Fruit fly (Drosophila melanogaster) whole organism, embryonic: ENCODE measurements around the gene Fibp.

Source experiments
- Abd-B ChIP-seq: fragments of 200-800 bp; sonication (Bioruptor generic); optimal IDR thresholded peaks from 2 replicates; lab custom pipeline; 2018; ENCODE audit warnings: missing biosample characterization, mild to moderate bottlenecking, missing genetic modification characterization, moderate library complexity
- CG10209 ChIP-seq: fragments of 200-800 bp; sonication (Bioruptor generic); optimal IDR thresholded peaks from 3 replicates; lab custom pipeline; 2017; ENCODE audit warnings: missing biosample characterization, mild to moderate bottlenecking, missing genetic modification characterization, missing genetic modification reagents
- CG10267 ChIP-seq: fragments of 200-800 bp; sonication (Bioruptor generic); optimal IDR thresholded peaks from 2 replicates; lab custom pipeline; 2018; ENCODE audit warnings: missing biosample characterization, mild to moderate bottlenecking, missing genetic modification characterization, moderate library complexity
- CG11456 ChIP-seq: fragments of 200-800 bp; sonication (Bioruptor generic); IDR thresholded peaks from 3 replicates; pipeline ENCODE4 v1.3.6; 2022; ENCODE audit warnings: missing biosample characterization, missing genetic modification characterization
- CG14441 ChIP-seq: fragments of 200-800 bp; sonication (Bioruptor generic); IDR thresholded peaks from 2 replicates; pipeline ENCODE4 v1.3.6; 2022; ENCODE audit warnings: missing biosample characterization, missing genetic modification characterization
- CG34224 ChIP-seq: fragments of 200-800 bp; sonication (Bioruptor generic); IDR thresholded peaks from 3 replicates; pipeline ENCODE4 v1.3.6; 2022; ENCODE audit warnings: missing biosample characterization, missing genetic modification characterization; ENCODE audit not compliant: partially characterized antibody
- CG3838 ChIP-seq: fragments of 200-800 bp; sonication (Bioruptor generic); optimal IDR thresholded peaks from 3 replicates; lab custom pipeline; 2016; ENCODE audit warnings: missing biosample characterization, missing genetic modification characterization
- CG3995 ChIP-seq: fragments of 200-800 bp; sonication (Bioruptor generic); optimal IDR thresholded peaks from 3 replicates; lab custom pipeline; 2016; ENCODE audit warnings: missing biosample characterization, missing genetic modification characterization
- CG4617 ChIP-seq: fragments of 200-800 bp; sonication (Bioruptor generic); optimal IDR thresholded peaks from 3 replicates; lab custom pipeline; 2016; ENCODE audit warnings: missing biosample characterization, missing genetic modification characterization, borderline replicate concordance
- CG7928 ChIP-seq: fragments of 200-800 bp; sonication (Bioruptor generic); optimal IDR thresholded peaks from 2 replicates; lab custom pipeline; 2017; ENCODE audit warnings: missing biosample characterization, mild to moderate bottlenecking, missing genetic modification characterization
- CG8089 ChIP-seq: fragments of 200-800 bp; sonication (Bioruptor generic); optimal IDR thresholded peaks from 3 replicates; lab custom pipeline; 2016; ENCODE audit warnings: missing biosample characterization, missing genetic modification characterization
- CG8765 ChIP-seq: fragments of 200-800 bp; sonication (Bioruptor generic); IDR thresholded peaks from 2 replicates; pipeline ENCODE4 v1.3.6; 2022; ENCODE audit warnings: missing biosample characterization, missing genetic modification characterization
- CG8924 ChIP-seq: fragments of 200-800 bp; optimal IDR thresholded peaks from 3 replicates; lab custom pipeline; 2019; ENCODE audit warnings: missing biosample characterization, mild to moderate bottlenecking, missing genetic modification characterization, moderate library complexity
- CG9797 ChIP-seq: fragments of 200-800 bp; sonication (Bioruptor generic); optimal IDR thresholded peaks from 3 replicates; lab custom pipeline; 2018; ENCODE audit warnings: missing biosample characterization, mild to moderate bottlenecking, missing genetic modification characterization
- CkIIα-i1 ChIP-seq: fragments of 200-800 bp; sonication (Bioruptor generic); IDR thresholded peaks from 2 replicates; pipeline ENCODE4 v1.3.6; 2022; ENCODE audit warnings: missing biosample characterization, missing genetic modification characterization
- Dad ChIP-seq: fragments of 200-800 bp; sonication (Bioruptor generic); optimal IDR thresholded peaks from 3 replicates; lab custom pipeline; 2016; ENCODE audit warnings: missing biosample characterization, missing genetic modification characterization
- Dek ChIP-seq: fragments of 200-800 bp; sonication (Bioruptor generic); optimal IDR thresholded peaks from 3 replicates; lab custom pipeline; 2019; ENCODE audit warnings: missing biosample characterization, mild to moderate bottlenecking, missing genetic modification characterization, moderate library complexity
- Ets97D ChIP-seq: fragments of 200-800 bp; sonication (Bioruptor generic); optimal IDR thresholded peaks from 3 replicates; lab custom pipeline; 2016; ENCODE audit warnings: missing biosample characterization, missing genetic modification characterization
- Hmr ChIP-seq: fragments of 200-800 bp; sonication (Bioruptor generic); optimal IDR thresholded peaks from 3 replicates; lab custom pipeline; 2017; ENCODE audit warnings: mild to moderate bottlenecking, missing biosample characterization, missing genetic modification reagents, missing genetic modification characterization
- Hr39 ChIP-seq: fragments of >200 bp; optimal IDR thresholded peaks from 2 replicates; lab custom pipeline; 2017
- Hsf ChIP-seq: fragments of 200-800 bp; sonication (Bioruptor generic); optimal IDR thresholded peaks from 3 replicates; lab custom pipeline; 2016; ENCODE audit warnings: missing biosample characterization, missing genetic modification characterization
- Jarid2 ChIP-seq: fragments of 200-800 bp; sonication (Bioruptor generic); optimal IDR thresholded peaks from 3 replicates; lab custom pipeline; 2017; ENCODE audit warnings: mild to moderate bottlenecking, missing biosample characterization, missing genetic modification reagents, missing genetic modification characterization
- MBD-R2 ChIP-seq: fragments of 200-800 bp; sonication (Bioruptor generic); IDR thresholded peaks from 2 replicates; pipeline ENCODE4 v1.3.6; 2022; ENCODE audit warnings: missing biosample characterization, missing genetic modification characterization
- Nf-YC ChIP-seq: fragments of 200-800 bp; optimal IDR thresholded peaks from 3 replicates; lab custom pipeline; 2019; ENCODE audit warnings: missing biosample characterization, mild to moderate bottlenecking, missing genetic modification characterization, moderate library complexity
- Side ChIP-seq: fragments of 200-800 bp; sonication (Bioruptor generic); optimal IDR thresholded peaks from 2 replicates; lab custom pipeline; 2016; ENCODE audit warnings: missing biosample characterization, missing genetic modification characterization
- Sin3A ChIP-seq: fragments of >200 bp; optimal IDR thresholded peaks from 2 replicates; lab custom pipeline; 2018
- Ssrp ChIP-seq: fragments of 200-800 bp; sonication (Bioruptor generic); optimal IDR thresholded peaks from 2 replicates; lab custom pipeline; 2018; ENCODE audit warnings: missing biosample characterization, mild to moderate bottlenecking, missing genetic modification characterization, moderate library complexity
- Trl ChIP-seq, 3 experiments: fragments of >200 bp in 2 of 3; fragments of 200-800 bp in 1 of 3; sonication (Bioruptor generic) in 1 of 3; optimal IDR thresholded peaks; 2 replicates in 1 of 3; 3 replicates in 2 of 3; lab custom pipeline; 2016 to 2017; ENCODE audit warnings: missing biosample characterization in 1 of 3, missing genetic modification characterization in 1 of 3
- abd-A ChIP-seq: fragments of 200-800 bp; sonication (Bioruptor generic); optimal IDR thresholded peaks from 3 replicates; lab custom pipeline; 2019; ENCODE audit warnings: missing biosample characterization, mild to moderate bottlenecking, missing genetic modification characterization, moderate library complexity
- bbx ChIP-seq: fragments of 200-800 bp; sonication (Bioruptor generic); IDR thresholded peaks from 2 replicates; pipeline ENCODE4 v1.3.6; 2022; ENCODE audit warnings: missing biosample characterization, missing genetic modification characterization; ENCODE audit not compliant: partially characterized antibody
- caup ChIP-seq: fragments of 200-800 bp; sonication (Bioruptor generic); optimal IDR thresholded peaks from 3 replicates; lab custom pipeline; 2017; ENCODE audit warnings: missing biosample characterization, mild to moderate bottlenecking, missing genetic modification characterization, moderate library complexity; ENCODE audit not compliant: severe bottlenecking
- dmrt99B ChIP-seq: fragments of 200-800 bp; sonication (Bioruptor generic); optimal IDR thresholded peaks from 2 replicates; lab custom pipeline; 2018; ENCODE audit warnings: missing biosample characterization, mild to moderate bottlenecking, missing genetic modification characterization, moderate library complexity
- dpn ChIP-seq, 2 experiments: fragments of 200-800 bp; sonication (Bioruptor generic); optimal IDR thresholded peaks; 3 replicates each; lab custom pipeline; 2016; ENCODE audit warnings: missing biosample characterization in 2 of 2, missing genetic modification characterization in 2 of 2
- exex ChIP-seq: fragments of 200-800 bp; sonication (Bioruptor generic); optimal IDR thresholded peaks from 4 replicates; lab custom pipeline; 2018; ENCODE audit warnings: missing biosample characterization, mild to moderate bottlenecking, missing genetic modification characterization, moderate library complexity
- grau ChIP-seq: fragments of 200-800 bp; optimal IDR thresholded peaks from 3 replicates; lab custom pipeline; 2019; ENCODE audit warnings: missing biosample characterization, mild to moderate bottlenecking, missing genetic modification characterization, moderate library complexity
- gro ChIP-seq: fragments of 200-800 bp; sonication (Bioruptor generic); optimal IDR thresholded peaks from 2 replicates; lab custom pipeline; 2016; ENCODE audit warnings: missing biosample characterization, missing genetic modification characterization
- her ChIP-seq: fragments of 200-800 bp; sonication (Bioruptor generic); optimal IDR thresholded peaks from 2 replicates; lab custom pipeline; 2016; ENCODE audit warnings: missing biosample characterization, missing genetic modification characterization
- inv ChIP-seq: fragments of 200-800 bp; sonication (Bioruptor generic); IDR thresholded peaks from 2 replicates; pipeline ENCODE4 v1.3.6; 2022; ENCODE audit warnings: missing biosample characterization, missing genetic modification characterization; ENCODE audit not compliant: partially characterized antibody
- klu ChIP-seq: fragments of 200-800 bp; sonication (Bioruptor generic); IDR thresholded peaks from 2 replicates; pipeline ENCODE4 v1.3.6; 2022; ENCODE audit warnings: missing biosample characterization, missing genetic modification characterization
- knrl ChIP-seq: fragments of 200-800 bp; sonication (Bioruptor generic); IDR thresholded peaks from 3 replicates; pipeline ENCODE4 v1.3.6; 2022; ENCODE audit warnings: missing biosample characterization, missing genetic modification characterization; ENCODE audit not compliant: partially characterized antibody
- mld ChIP-seq: fragments of 200-800 bp; sonication (Bioruptor generic); IDR thresholded peaks from 3 replicates; pipeline ENCODE4 v1.3.6; 2022; ENCODE audit warnings: missing biosample characterization, missing genetic modification characterization; ENCODE audit not compliant: partially characterized antibody
- nmo ChIP-seq: fragments of 200-800 bp; sonication (Bioruptor generic); optimal IDR thresholded peaks from 2 replicates; lab custom pipeline; 2018; ENCODE audit warnings: missing biosample characterization, mild to moderate bottlenecking, missing genetic modification characterization, moderate library complexity
- pfk ChIP-seq: fragments of 200-800 bp; sonication (Bioruptor generic); optimal IDR thresholded peaks from 2 replicates; lab custom pipeline; 2018; ENCODE audit warnings: missing biosample characterization, mild to moderate bottlenecking, missing genetic modification characterization, moderate library complexity
- phol ChIP-seq: fragments of 200-800 bp; sonication (Bioruptor generic); optimal IDR thresholded peaks from 3 replicates; lab custom pipeline; 2018; ENCODE audit warnings: missing biosample characterization, mild to moderate bottlenecking, missing genetic modification characterization, moderate library complexity
- sna ChIP-seq: fragments of 200-800 bp; sonication (Bioruptor generic); IDR thresholded peaks from 2 replicates; pipeline ENCODE4 v1.3.6; 2022; ENCODE audit warnings: missing biosample characterization, missing genetic modification characterization; ENCODE audit not compliant: partially characterized antibody
- sug ChIP-seq: fragments of 200-800 bp; optimal IDR thresholded peaks from 2 replicates; lab custom pipeline; 2019; ENCODE audit warnings: missing biosample characterization, mild to moderate bottlenecking, missing genetic modification characterization, moderate library complexity
- zf30C ChIP-seq: fragments of 200-800 bp; sonication (Bioruptor generic); optimal IDR thresholded peaks from 3 replicates; lab custom pipeline; 2018; ENCODE audit warnings: missing biosample characterization, mild to moderate bottlenecking, missing genetic modification characterization
- zfh1 ChIP-seq: fragments of 200-800 bp; sonication (Bioruptor generic); IDR thresholded peaks from 3 replicates; pipeline ENCODE4 v1.3.6; 2022; ENCODE audit warnings: missing biosample characterization, missing genetic modification characterization

Gene Fibp

dm6 chr3L:19793438-19793998 is 24.2 kb downstream of the Fibp start, which contains the start of the genes CG42637, Gyc76C and SREBP (continued):
- TF ChIP-seq sug (tag; lab: Kevin White, UChicago) (peak; percentile 34), Ets97D (GFP tag; lab: Kevin White, UChicago) (peak; percentile 85), pfk (GFP tag; lab: Kevin White, UChicago) (peak; percentile 17), CG34224 (peak; percentile 55; the same call in 2 of the 3 replicates), CkIIα-i1 (GFP tag; lab: Robert Waterston, UW) (no peak), nmo (GFP tag; lab: Kevin White, UChicago) (peak; percentile 40), her (GFP tag; lab: Kevin White, UChicago) (peak; percentile 13), mld (GFP tag; lab: Robert Waterston, UW) (0 out of 3 replicates have a peak, but pooled peaks have one; percentile 6), CG14441 (GFP tag; lab: Robert Waterston, UW) (no peak), CG9797 (GFP tag; lab: Kevin White, UChicago) (peak; percentile 96), MBD-R2 (GFP tag; lab: Robert Waterston, UW) (peak; percentile 44), CG7928 (GFP tag; lab: Kevin White, UChicago) (peak; percentile 98), zfh1 (GFP tag; lab: Robert Waterston, UW) (0 out of 3 replicates have a peak, but pooled peaks have one; percentile 36), Dad (GFP tag; lab: Kevin White, UChicago) (peak; percentile 48), CG3995 (GFP tag; lab: Kevin White, UChicago) (no peak), bbx (peak; percentile 54; the same call in 1 of the 2 replicates), zf30C (GFP tag; lab: Kevin White, UChicago) (no peak), CG10209 (no peak), Trl (optimal IDR thresholded peaks at IDR 0.05; lab: Kevin White, UChicago) (peak; percentile 63 to 66), Trl (GFP tag; optimal IDR thresholded peaks at IDR 0.05; lab: Kevin White, UChicago) (no peak), Side (GFP tag; lab: Kevin White, UChicago) (peak; percentile 6), CG4617 (peak; percentile 38), inv (GFP tag; lab: Robert Waterston, UW) (peak; percentile 40; the same call in 1 of the 2 replicates), Jarid2 (GFP tag; lab: Kevin White, UChicago) (peak; percentile 71), CG3838 (GFP tag; lab: Kevin White, UChicago) (peak; percentile 11), abd-A (tag; lab: Kevin White, UChicago) (peak; percentile 60), Abd-B (GFP tag; lab: Kevin White, UChicago) (peak; percentile 47), phol (peak; percentile 36), CG8765 (0 out of 2 replicates have a peak, but pooled peaks have one; percentile 10), knrl (GFP tag; lab: Robert Waterston, UW) (peak; percentile 56; the same call in 2 of the 3 replicates), gro (GFP tag; lab: Kevin White, UChicago) (peak; percentile 19), dmrt99B (tag; lab: Kevin White, UChicago) (no peak), CG8089 (GFP tag; lab: Kevin White, UChicago) (no peak), Hr39 (lab: Kevin White, UChicago) (no peak), CG10267 (tag; lab: Kevin White, UChicago) (peak; percentile 66), Ssrp (no peak), grau (tag; lab: Kevin White, UChicago) (peak; percentile 32), Dek (tag; lab: Kevin White, UChicago) (peak; percentile 30), Sin3A (lab: Kevin White, UChicago) (peak; percentile 47), caup (peak; percentile 47), CG11456 (GFP tag; lab: Robert Waterston, UW) (0 out of 3 replicates have a peak, but pooled peaks have one; percentile 29), exex (tag; lab: Kevin White, UChicago) (no peak), sna (peak; percentile 27; the same call in 1 of the 2 replicates), klu (GFP tag; lab: Robert Waterston, UW) (no peak), Nf-YC (tag; lab: Kevin White, UChicago) (peak; percentile 93), dpn (GFP tag; optimal IDR thresholded peaks at IDR 0.05; lab: Kevin White, UChicago) (no peak), Hmr (GFP tag; lab: Kevin White, UChicago) (peak; percentile 69), CG8924 (tag; lab: Kevin White, UChicago) (peak; percentile 60), Hsf (GFP tag; lab: Kevin White, UChicago) (peak; percentile 28)
